Worm (Caenorhabditis elegans): ENCODE measurements around the gene clec-180.

ce11 chrIV:7552100-7552499 lies 16.6 kb upstream of the clec-180 start:
- TF ChIP-seq nhr-11 (tag; optimal IDR thresholded peaks at IDR 0.05), result no peak
- TF ChIP-seq snpc-4 (tag; optimal IDR thresholded peaks at IDR 0.05), result no peak
- TF ChIP-seq skn-1 (tag; optimal IDR thresholded peaks at IDR 0.05), result no peak

Measured in whole organism, L4 larva.